Fruit fly (Drosophila melanogaster): Measurements from ENCODE around the gene CG14315.
A peak's percentile ranks its signal among the peaks of the same experiment; 100 is the strongest.

Gene CG14315

dm6 chr3R:18164052-18164722 lies 5.7 kb downstream of the CG14315 start, which contains the start of the genes CG7218 and Cbp20 (continued):
- TF ChIP-seq knrl (GFP tag; IDR thresholded peaks at IDR 0.05; ENCODE audit: partially characterized antibody): peak; percentile 88
- peak; percentile 76 for TF ChIP-seq Hr3 (GFP tag; optimal IDR thresholded peaks at IDR 0.05)
- TF ChIP-seq CG2889 (GFP tag; IDR thresholded peaks at IDR 0.05): peak; percentile 73
- TF ChIP-seq slou (GFP tag; optimal IDR thresholded peaks at IDR 0.05): peak; percentile 44
- peak; percentile 83 for TF ChIP-seq CG30403 (GFP tag; optimal IDR thresholded peaks at IDR 0.05)
- peak in 1 of 3 experiments; percentile 60 for TF ChIP-seq lola (GFP tag; optimal IDR thresholded peaks at IDR 0.05)
- no peak for TF ChIP-seq CG14965 (GFP tag; optimal IDR thresholded peaks at IDR 0.05; ENCODE audit: borderline replicate concordance)
- peak; percentile 9 for TF ChIP-seq CG3163 (GFP tag; optimal IDR thresholded peaks at IDR 0.05)
- TF ChIP-seq btn (GFP tag; optimal IDR thresholded peaks at IDR 0.05): no peak
- peak; percentile 13; the same call in 1 of the 2 replicates for TF ChIP-seq Poxn (GFP tag; IDR thresholded peaks at IDR 0.05)
- TF ChIP-seq CG1602 (GFP tag; optimal IDR thresholded peaks at IDR 0.05): peak; percentile 87
- TF ChIP-seq Hand (GFP tag; optimal IDR thresholded peaks at IDR 0.05): no peak
- TF ChIP-seq oc (tag; optimal IDR thresholded peaks at IDR 0.05): no peak
- peak; percentile 61 for TF ChIP-seq CG18476 (GFP tag; optimal IDR thresholded peaks at IDR 0.05)

- peak; percentile 94 for TF ChIP-seq chinmo (GFP tag; IDR thresholded peaks at IDR 0.05; ENCODE audit: partially characterized antibody)
- no peak for TF ChIP-seq CG4707 (GFP tag; optimal IDR thresholded peaks at IDR 0.05)
- TF ChIP-seq CG10147 (GFP tag; optimal IDR thresholded peaks at IDR 0.05): no peak
- no peak for TF ChIP-seq Ptx1 (GFP tag; IDR thresholded peaks at IDR 0.05)
- no peak for TF ChIP-seq chif (GFP tag; optimal IDR thresholded peaks at IDR 0.05)
- TF ChIP-seq sc (optimal IDR thresholded peaks at IDR 0.05): no peak
- no peak for TF ChIP-seq sc (GFP tag; optimal IDR thresholded peaks at IDR 0.05)
- TF ChIP-seq CG1602 (GFP tag; optimal IDR thresholded peaks at IDR 0.05): no peak
- TF ChIP-seq Aef1 (GFP tag; IDR thresholded peaks at IDR 0.05): no peak
- TF ChIP-seq Ets65A (GFP tag): no peak
- no peak for TF ChIP-seq ken (GFP tag; IDR thresholded peaks at IDR 0.05)
- no peak for TF ChIP-seq CG2202 (tag; optimal IDR thresholded peaks at IDR 0.05)
- TF ChIP-seq bcd (GFP tag; optimal IDR thresholded peaks at IDR 0.05): no peak
- no peak for TF ChIP-seq kay (GFP tag; optimal IDR thresholded peaks at IDR 0.05)
- no peak for TF ChIP-seq Dp (GFP tag; optimal IDR thresholded peaks at IDR 0.05)
- TF ChIP-seq C15 (GFP tag; IDR thresholded peaks at IDR 0.05): no peak
- no peak for TF ChIP-seq bsh (GFP tag; optimal IDR thresholded peaks at IDR 0.05)
- TF ChIP-seq croc (GFP tag; conservative IDR thresholded peaks at IDR 0.05): no peak
- TF ChIP-seq CG18619 (GFP tag; optimal IDR thresholded peaks at IDR 0.05): no peak
- TF ChIP-seq wdn (GFP tag; IDR thresholded peaks at IDR 0.05): no peak
- TF ChIP-seq HLHmδ (GFP tag; optimal IDR thresholded peaks at IDR 0.05): no peak
- TF ChIP-seq CG1832 (GFP tag; optimal IDR thresholded peaks at IDR 0.05): no peak
- no peak for TF ChIP-seq CG14014 (GFP tag; IDR thresholded peaks at IDR 0.05)
- TF ChIP-seq CG3726 (GFP tag; IDR thresholded peaks at IDR 0.05): no peak
- no peak for TF ChIP-seq CG6683 (GFP tag; optimal IDR thresholded peaks at IDR 0.05)
- no peak for TF ChIP-seq kah (GFP tag; optimal IDR thresholded peaks at IDR 0.05)
- TF ChIP-seq pho (GFP tag; optimal IDR thresholded peaks at IDR 0.05): no peak
- TF ChIP-seq Doc3 (GFP tag; IDR thresholded peaks at IDR 0.05; ENCODE audit: partially characterized antibody): no peak
- TF ChIP-seq prd (optimal IDR thresholded peaks at IDR 0.05): no peak
- TF ChIP-seq prd (GFP tag; IDR thresholded peaks at IDR 0.05): peak; percentile 10; the same call in 1 of the 3 replicates
- no peak for TF ChIP-seq CG14441 (GFP tag; IDR thresholded peaks at IDR 0.05)
- no peak for TF ChIP-seq ab (GFP tag; optimal IDR thresholded peaks at IDR 0.05)
- no peak for TF ChIP-seq dysf (GFP tag; IDR thresholded peaks at IDR 0.05)
- TF ChIP-seq CG7928 (GFP tag; optimal IDR thresholded peaks at IDR 0.05): peak; percentile 34
- TF ChIP-seq tx (GFP tag; optimal IDR thresholded peaks at IDR 0.05): no peak
- peak; percentile 73 for TF ChIP-seq Med (GFP tag)
- TF ChIP-seq Sry-δ (GFP tag; optimal IDR thresholded peaks at IDR 0.05): peak; percentile 31
These were observed 7.8 kb downstream of the CG14315 start for dm6 chr3R:18166261-18166720.

All from whole organism, embryonic.